Worm (Caenorhabditis elegans) whole organism, mixed stage, embryonic: ENCODE measurements around the gene ugt-36.

ENCODE experiments used
- blmp-1 ChIP-seq: fragments of 150-350 bp; optimal IDR thresholded peaks from 2 replicates; lab custom pipeline; 2014; ENCODE audit warnings: missing biosample characterization, missing genetic modification characterization
- ces-1 ChIP-seq: fragments of 150-350 bp; optimal IDR thresholded peaks from 2 replicates; lab custom pipeline; 2014; ENCODE audit warnings: missing biosample characterization, missing genetic modification reagents, missing genetic modification characterization
- drap-1 ChIP-seq: fragments of 200-800 bp; sonication (Bioruptor generic); optimal IDR thresholded peaks from 3 replicates; lab custom pipeline; 2018; ENCODE audit warnings: mild to moderate bottlenecking, missing genetic modification characterization, missing compliant biosample characterization
- elt-3 ChIP-seq: fragments of 150-350 bp; optimal IDR thresholded peaks from 2 replicates; lab custom pipeline; 2014; ENCODE audit warnings: missing biosample characterization, missing genetic modification characterization
- flh-1 ChIP-seq: fragments of 200-800 bp; sonication (Bioruptor generic); optimal IDR thresholded peaks from 2 replicates; lab custom pipeline; 2018; ENCODE audit warnings: mild to moderate bottlenecking, missing genetic modification characterization, moderate library complexity, missing compliant biosample characterization
- nhr-12 ChIP-seq: fragments of 150-350 bp; optimal IDR thresholded peaks from 2 replicates; lab custom pipeline; 2014; ENCODE audit warnings: missing biosample characterization, missing genetic modification characterization
- nhr-237 ChIP-seq: fragments of 150-350 bp; optimal IDR thresholded peaks from 2 replicates; lab custom pipeline; 2014; ENCODE audit warnings: missing biosample characterization, missing genetic modification characterization
- nhr-28 ChIP-seq: fragments of 150-350 bp; optimal IDR thresholded peaks from 2 replicates; lab custom pipeline; 2014; ENCODE audit warnings: missing biosample characterization, missing genetic modification characterization
- snpc-4 ChIP-seq: fragments of 150-350 bp; optimal IDR thresholded peaks from 2 replicates; lab custom pipeline; 2014; ENCODE audit warnings: missing biosample characterization, missing genetic modification characterization
- unc-39 ChIP-seq: fragments of 150-350 bp; optimal IDR thresholded peaks from 2 replicates; lab custom pipeline; 2014; ENCODE audit warnings: missing biosample characterization, missing genetic modification characterization
- ztf-11 ChIP-seq: fragments of 150-350 bp; optimal IDR thresholded peaks from 2 replicates; lab custom pipeline; 2014; ENCODE audit warnings: missing biosample characterization, missing genetic modification characterization

DNA sequence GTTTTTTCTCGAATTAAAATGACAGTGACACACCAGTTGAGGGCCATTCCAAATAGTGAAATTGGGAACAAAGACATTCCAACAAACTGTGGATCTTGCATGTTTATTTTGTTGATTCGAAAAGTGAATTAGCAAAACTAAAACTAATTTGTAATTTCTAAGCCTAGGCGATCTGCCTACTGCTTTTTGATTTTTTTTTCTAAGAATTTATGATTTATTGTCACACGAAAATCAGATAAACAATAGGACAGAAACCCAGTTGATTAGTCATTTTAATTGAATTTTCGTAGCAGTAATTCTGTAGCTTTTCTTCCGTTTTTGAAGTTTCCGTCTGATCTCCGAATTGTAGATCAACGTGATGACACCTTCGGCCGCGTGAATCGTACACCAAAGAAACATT lies 48.0 kb upstream of the ugt-36 start, which contains the start of gene srx-33:
- TF ChIP-seq blmp-1 (tag; lab: Kevin White, UChicago) = no peak
- TF ChIP-seq nhr-237 = no peak
- no peak for TF ChIP-seq nhr-12 (tag; lab: Kevin White, UChicago)
- TF ChIP-seq unc-39 (tag; lab: Kevin White, UChicago) = no peak
- no peak for TF ChIP-seq elt-3
- no peak for TF ChIP-seq drap-1 (GFP tag; lab: Kevin White, UChicago)
- TF ChIP-seq nhr-28 (tag; lab: Kevin White, UChicago) = no peak
- no peak for TF ChIP-seq snpc-4 (tag; lab: Kevin White, UChicago)
- TF ChIP-seq ztf-11 (tag; lab: Kevin White, UChicago) = no peak
- no peak for TF ChIP-seq flh-1 (GFP tag; lab: Kevin White, UChicago)
- TF ChIP-seq ces-1 (GFP tag; lab: Kevin White, UChicago) = no peak
